Fruit fly (Drosophila melanogaster): Measurements from ENCODE around the gene CG7156.

The CG7156 gene

DNA sequence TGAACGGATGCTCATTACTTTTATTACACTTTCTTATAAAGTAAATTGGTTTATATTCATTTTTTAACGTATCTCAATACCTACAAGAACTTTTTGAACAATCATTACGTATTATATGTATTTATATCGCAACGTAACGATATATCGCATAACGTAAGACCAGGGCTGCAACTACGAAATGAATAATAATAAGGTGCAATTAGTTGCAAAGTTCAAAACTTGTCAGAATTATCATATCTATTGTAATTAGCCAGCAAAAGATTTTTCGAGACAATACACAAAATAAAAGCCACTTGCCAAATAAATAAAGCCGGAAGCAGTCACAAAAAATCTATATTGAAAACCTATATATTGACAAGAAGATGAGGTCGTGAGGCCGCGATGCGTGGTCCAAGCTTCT is 26.7 kb downstream of the CG7156 start (continued):
- TF ChIP-seq CG11762 (GFP tag; optimal IDR thresholded peaks at IDR 0.05; ENCODE audit: insufficient read depth) = no peak
- peak; percentile 50 for TF ChIP-seq cyc (GFP tag; optimal IDR thresholded peaks at IDR 0.05)
- peak; percentile 81 for TF ChIP-seq svp (GFP tag)
- no peak for TF ChIP-seq eg (GFP tag; IDR thresholded peaks at IDR 0.05)
- no peak for TF ChIP-seq CG10669 (GFP tag; optimal IDR thresholded peaks at IDR 0.05)
- no peak for TF ChIP-seq CG34406 (GFP tag; optimal IDR thresholded peaks at IDR 0.05)
- peak; percentile 32 for TF ChIP-seq Sox14 (GFP tag; optimal IDR thresholded peaks at IDR 0.05)
- no peak for TF ChIP-seq Eip78C (GFP tag)
- peak; percentile 28 for TF ChIP-seq Lpt (GFP tag; optimal IDR thresholded peaks at IDR 0.05)
- no peak for TF ChIP-seq CG11902 (GFP tag; optimal IDR thresholded peaks at IDR 0.05)
- TF ChIP-seq CG8119 (GFP tag; IDR thresholded peaks at IDR 0.05) = 0 out of 3 replicates have a peak, but pooled peaks have one; percentile 17

dm6 chr3R:18208479-18208878 is 33.5 kb downstream of the CG7156 start, which contains the start of gene CG44158:
CG44158 (plus strand) TSS chr3R:18208779.
- no peak for TF ChIP-seq fd85E (GFP tag; optimal IDR thresholded peaks at IDR 0.05)
- TF ChIP-seq achi (GFP tag; optimal IDR thresholded peaks at IDR 0.05) = no peak
- TF ChIP-seq CG7368 (GFP tag; optimal IDR thresholded peaks at IDR 0.05) = no peak
- TF ChIP-seq OdsH (GFP tag; optimal IDR thresholded peaks at IDR 0.05) = no peak
- TF ChIP-seq CG11294 (GFP tag; IDR thresholded peaks at IDR 0.05) = no peak
- no peak for TF ChIP-seq topi (GFP tag; optimal IDR thresholded peaks at IDR 0.05)
- no peak for TF ChIP-seq CG3919 (GFP tag; optimal IDR thresholded peaks at IDR 0.05)
- TF ChIP-seq svp (GFP tag) = no peak
- TF ChIP-seq CG10631 (GFP tag; optimal IDR thresholded peaks at IDR 0.05) = no peak
- no peak for TF ChIP-seq net (GFP tag; optimal IDR thresholded peaks at IDR 0.05)

dm6 chr3R:18199885-18200249 is 42.1 kb downstream of the CG7156 start:
- no peak for TF ChIP-seq Blimp-1 (GFP tag; optimal IDR thresholded peaks at IDR 0.05)
- TF ChIP-seq Eip93F (GFP tag; optimal IDR thresholded peaks at IDR 0.05) = no peak
- no peak for TF ChIP-seq Ets21C (GFP tag; optimal IDR thresholded peaks at IDR 0.05)
- TF ChIP-seq CG8632 (GFP tag; optimal IDR thresholded peaks at IDR 0.05) = no peak
- peak; percentile 89 for TF ChIP-seq dsx (GFP tag; optimal IDR thresholded peaks at IDR 0.05; ENCODE audit: poor library complexity, severe bottlenecking)

dm6 chr3R:18199177-18199884 is 42.6 kb downstream of the CG7156 start, which contains the start of the genes Ssdp and CG7985:
Ssdp (minus strand) TSS chr3R:18199595.
CG7985 (plus strand) TSS chr3R:18199857.
- TF ChIP-seq pdm3 (GFP tag; optimal IDR thresholded peaks at IDR 0.05) = peak; percentile 23
- no peak for TF ChIP-seq Hr38 (GFP tag; optimal IDR thresholded peaks at IDR 0.05)
- TF ChIP-seq Smox (GFP tag; optimal IDR thresholded peaks at IDR 0.05) = peak; percentile 11
- peak; percentile 14 for TF ChIP-seq CG6854 (GFP tag; optimal IDR thresholded peaks at IDR 0.05)
- TF ChIP-seq Met (GFP tag; optimal IDR thresholded peaks at IDR 0.05) = peak; percentile 11
- no peak for TF ChIP-seq lz (GFP tag; optimal IDR thresholded peaks at IDR 0.05)

DNA sequence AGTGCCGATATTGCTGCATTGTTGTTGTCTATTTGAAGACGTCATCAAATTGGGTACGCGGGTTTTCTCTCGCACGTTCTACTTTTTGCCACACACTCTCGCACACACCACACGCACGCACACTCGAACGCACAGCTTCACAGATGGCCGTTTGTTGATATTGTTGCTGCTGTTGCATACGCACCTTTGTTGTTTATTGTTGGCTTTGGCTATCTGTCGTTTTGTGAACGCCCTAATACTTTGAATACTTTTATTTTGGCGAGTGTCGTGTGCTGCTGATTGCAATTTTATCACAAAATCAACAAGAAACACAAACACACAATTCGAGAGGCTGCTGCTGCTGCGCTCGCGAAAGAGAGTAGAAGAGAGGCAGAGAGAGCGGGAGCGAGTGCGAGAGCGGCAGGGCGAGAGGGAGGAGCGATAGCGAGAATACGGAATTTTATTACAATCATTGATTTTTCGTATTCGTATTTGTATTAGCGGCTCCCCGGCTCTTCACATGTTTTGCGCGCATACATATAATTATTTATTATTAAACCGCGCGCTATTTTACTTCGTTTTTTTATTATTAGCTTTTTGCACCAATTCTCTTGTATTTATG is 43.3 kb downstream of the CG7156 start:
- TF ChIP-seq eg (GFP tag; IDR thresholded peaks at IDR 0.05) (no peak), Ets96B (tag; optimal IDR thresholded peaks at IDR 0.05) (no peak), acj6 (GFP tag; optimal IDR thresholded peaks at IDR 0.05) (no peak), Sox15 (GFP tag; optimal IDR thresholded peaks at IDR 0.05) (no peak), CG11902 (GFP tag; optimal IDR thresholded peaks at IDR 0.05) (no peak), CG3919 (GFP tag; optimal IDR thresholded peaks at IDR 0.05) (no peak), CG31627 (GFP tag; optimal IDR thresholded peaks at IDR 0.05) (no peak), achi (GFP tag; optimal IDR thresholded peaks at IDR 0.05) (no peak), Blimp-1 (GFP tag; optimal IDR thresholded peaks at IDR 0.05) (no peak), Smox (GFP tag; optimal IDR thresholded peaks at IDR 0.05) (no peak), CG3032 (tag; optimal IDR thresholded peaks at IDR 0.05) (peak; percentile 12), svp (GFP tag) (peak; percentile 55), CG11762 (GFP tag; optimal IDR thresholded peaks at IDR 0.05; ENCODE audit: insufficient read depth) (peak; percentile 27), CG7368 (GFP tag; optimal IDR thresholded peaks at IDR 0.05) (no peak), CG32006 (GFP tag; optimal IDR thresholded peaks at IDR 0.05) (peak; percentile 23), CG6808 (GFP tag; optimal IDR thresholded peaks at IDR 0.05) (peak; percentile 21), salr (GFP tag; optimal IDR thresholded peaks at IDR 0.05) (no peak), lz (GFP tag; optimal IDR thresholded peaks at IDR 0.05) (no peak), esn (GFP tag; optimal IDR thresholded peaks at IDR 0.05) (peak; percentile 48), OdsH (GFP tag; optimal IDR thresholded peaks at IDR 0.05) (no peak), fd59A (GFP tag; optimal IDR thresholded peaks at IDR 0.05) (no peak), Hr38 (GFP tag; optimal IDR thresholded peaks at IDR 0.05) (no peak), CG1621 (tag; optimal IDR thresholded peaks at IDR 0.05) (peak; percentile 50), CG10631 (GFP tag; optimal IDR thresholded peaks at IDR 0.05) (no peak)
